Fruit fly (Drosophila melanogaster) whole organism, wandering third instar larva: ENCODE data around the gene CG6195.
A peak's percentile ranks its signal among the peaks of the same experiment; 100 is the strongest.

ENCODE experiments used
- Abd-B ChIP-seq: fragments of >200 bp; optimal IDR thresholded peaks from 2 replicates; lab custom pipeline; 2017; ENCODE audit warnings: missing biosample characterization, missing genetic modification characterization
- CG32264 ChIP-seq: fragments of 200-800 bp; sonication (Bioruptor generic); optimal IDR thresholded peaks from 2 replicates; lab custom pipeline; 2016; ENCODE audit warnings: missing biosample characterization, missing genetic modification characterization
- CG9705 ChIP-seq: fragments of 200-800 bp; sonication (Bioruptor generic); optimal IDR thresholded peaks from 2 replicates; lab custom pipeline; 2018; ENCODE audit warnings: missing biosample characterization, mild to moderate bottlenecking, missing genetic modification characterization
- CrebA ChIP-seq: fragments of 200-800 bp; sonication (Bioruptor generic); optimal IDR thresholded peaks from 2 replicates; lab custom pipeline; 2016; ENCODE audit warnings: missing biosample characterization, mild to moderate bottlenecking, missing genetic modification characterization, borderline replicate concordance
- Dfd ChIP-seq: fragments of >200 bp; optimal IDR thresholded peaks from 2 replicates; lab custom pipeline; 2017; ENCODE audit warnings: missing biosample characterization, missing genetic modification characterization
- Dif ChIP-seq: fragments of 200-275, 200-300 bp; sonication (Bioruptor generic); optimal IDR thresholded peaks from 2 replicates; lab custom pipeline; 2018; ENCODE audit warnings: missing biosample characterization, missing genetic modification characterization; ENCODE audit not compliant: partially characterized antibody
- GATAd ChIP-seq: sonication (Bioruptor generic); optimal IDR thresholded peaks from 2 replicates; lab custom pipeline; 2016; ENCODE audit warnings: missing biosample characterization, missing genetic modification characterization
- HLH106 ChIP-seq: fragments of 200-800 bp; optimal IDR thresholded peaks from 3 replicates; lab custom pipeline; 2019; ENCODE audit warnings: missing biosample characterization, mild to moderate bottlenecking, missing genetic modification characterization, moderate library complexity
- Hnf4 ChIP-seq: fragments of 200-800 bp; sonication (Bioruptor generic); optimal IDR thresholded peaks from 2 replicates; lab custom pipeline; 2016; ENCODE audit warnings: missing biosample characterization, mild to moderate bottlenecking, missing genetic modification characterization
- Hr78 ChIP-seq: fragments of >200 bp; optimal IDR thresholded peaks from 2 replicates; lab custom pipeline; 2017; ENCODE audit warnings: missing biosample characterization, missing genetic modification characterization
- Hr83 ChIP-seq: fragments of 200-300 bp; sonication (Bioruptor generic); optimal IDR thresholded peaks from 2 replicates; lab custom pipeline; 2016; ENCODE audit warnings: missing biosample characterization, mild to moderate bottlenecking, missing genetic modification characterization, moderate library complexity; ENCODE audit not compliant: poor library complexity, severe bottlenecking
- Jra ChIP-seq: sonication (Bioruptor generic); optimal IDR thresholded peaks from 2 replicates; lab custom pipeline; 2016; ENCODE audit warnings: missing biosample characterization, missing genetic modification characterization
- Mio ChIP-seq: sonication (Bioruptor generic); optimal IDR thresholded peaks from 2 replicates; lab custom pipeline; 2016; ENCODE audit warnings: missing biosample characterization, missing genetic modification characterization
- Myc ChIP-seq: fragments of >200 bp; optimal IDR thresholded peaks from 2 replicates; lab custom pipeline; 2017
- N ChIP-seq: fragments of >200 bp; optimal IDR thresholded peaks from 2 replicates; lab custom pipeline; 2018; ENCODE audit warnings: missing biosample characterization, missing external identifiers, missing genetic modification characterization
- OdsH ChIP-seq: fragments of 200-800 bp; sonication (Bioruptor generic); optimal IDR thresholded peaks from 2 replicates; lab custom pipeline; 2016; ENCODE audit warnings: missing biosample characterization, mild to moderate bottlenecking, missing genetic modification characterization
- Rel ChIP-seq, 2 experiments: fragments of 200-800 bp; sonication (Bioruptor generic) in 1 of 2; optimal IDR thresholded peaks; 2 replicates in 1 of 2; 3 replicates in 1 of 2; lab custom pipeline; 2016 to 2019; ENCODE audit warnings: mild to moderate bottlenecking in 2 of 2, missing biosample characterization in 2 of 2, missing genetic modification characterization in 2 of 2, moderate library complexity in 1 of 2
- Sp1 ChIP-seq: fragments of 200-800 bp; sonication (Bioruptor generic); optimal IDR thresholded peaks from 3 replicates; lab custom pipeline; 2019; ENCODE audit warnings: missing biosample characterization, mild to moderate bottlenecking, missing genetic modification characterization, moderate library complexity
- Vsx2 ChIP-seq: fragments of 200-300, 225-300 bp; sonication (Bioruptor generic); optimal IDR thresholded peaks from 2 replicates; lab custom pipeline; 2018; ENCODE audit warnings: missing biosample characterization, missing genetic modification characterization; ENCODE audit not compliant: partially characterized antibody
- br ChIP-seq: fragments of 200-800 bp; sonication (Bioruptor generic); optimal IDR thresholded peaks from 2 replicates; lab custom pipeline; 2016; ENCODE audit warnings: missing biosample characterization, missing genetic modification characterization
- brk ChIP-seq: fragments of 200-800 bp; sonication (Bioruptor generic); optimal IDR thresholded peaks from 2 replicates; lab custom pipeline; 2016; ENCODE audit warnings: missing biosample characterization, mild to moderate bottlenecking, missing genetic modification characterization
- dl ChIP-seq, 2 experiments: fragments of 175-275, 200-275 bp in 1 of 2; fragments of 200-275 bp in 1 of 2; sonication (Bioruptor generic); optimal IDR thresholded peaks; lab custom pipeline; 2018; ENCODE audit warnings: mild to moderate bottlenecking in 2 of 2, missing biosample characterization in 2 of 2, missing genetic modification characterization in 2 of 2, moderate library complexity in 2 of 2; ENCODE audit not compliant: partially characterized antibody in 2 of 2, insufficient read depth in 1 of 2
- dmrt93B ChIP-seq: fragments of 200-800 bp; sonication (Bioruptor generic); optimal IDR thresholded peaks from 2 replicates; lab custom pipeline; 2018; ENCODE audit warnings: missing biosample characterization, mild to moderate bottlenecking, missing genetic modification characterization
- dsf ChIP-seq: sonication (Bioruptor generic); optimal IDR thresholded peaks from 2 replicates; lab custom pipeline; 2016; ENCODE audit warnings: missing biosample characterization, missing genetic modification characterization, borderline replicate concordance
- ey ChIP-seq: fragments of 200-800 bp; sonication (Bioruptor generic); optimal IDR thresholded peaks from 2 replicates; lab custom pipeline; 2016; ENCODE audit warnings: missing biosample characterization, missing genetic modification characterization
- foxo ChIP-seq, 2 experiments: fragments of 200-800 bp; sonication (Bioruptor generic); optimal IDR thresholded peaks; 2 replicates in 1 of 2; 3 replicates in 1 of 2; lab custom pipeline; 2016 to 2017; ENCODE audit warnings: missing biosample characterization in 2 of 2, missing genetic modification characterization in 2 of 2
- fru ChIP-seq: fragments of 200-800 bp; sonication (Bioruptor generic); optimal IDR thresholded peaks from 3 replicates; lab custom pipeline; 2016; ENCODE audit warnings: missing biosample characterization, mild to moderate bottlenecking, missing genetic modification characterization
- h ChIP-seq: fragments of 200-800 bp; sonication (Bioruptor generic); optimal IDR thresholded peaks from 3 replicates; lab custom pipeline; 2016; ENCODE audit warnings: missing biosample characterization, mild to moderate bottlenecking, missing genetic modification characterization
- jim ChIP-seq: fragments of 175-275, 200-325 bp; sonication (Bioruptor generic); optimal IDR thresholded peaks from 2 replicates; lab custom pipeline; 2016; ENCODE audit warnings: missing biosample characterization, mild to moderate bottlenecking, missing genetic modification characterization
- lola ChIP-seq: fragments of >200 bp; optimal IDR thresholded peaks from 2 replicates; lab custom pipeline; 2017; ENCODE audit warnings: missing biosample characterization, missing genetic modification characterization
- pan ChIP-seq: fragments of >200 bp; optimal IDR thresholded peaks from 2 replicates; lab custom pipeline; 2017
- psq ChIP-seq: fragments of 200-800 bp; sonication (Bioruptor generic); optimal IDR thresholded peaks from 3 replicates; lab custom pipeline; 2017; ENCODE audit warnings: missing biosample characterization, mild to moderate bottlenecking, missing genetic modification characterization, moderate library complexity
- rgr ChIP-seq: fragments of 200-800 bp; sonication (Bioruptor generic); optimal IDR thresholded peaks from 3 replicates; lab custom pipeline; 2016; ENCODE audit warnings: missing biosample characterization, mild to moderate bottlenecking, missing genetic modification characterization
- sage ChIP-seq: fragments of 200-800 bp; sonication (Bioruptor generic); optimal IDR thresholded peaks from 2 replicates; lab custom pipeline; 2016; ENCODE audit warnings: missing biosample characterization, mild to moderate bottlenecking, missing genetic modification characterization
- sv ChIP-seq: fragments of 200-800 bp; sonication (Bioruptor generic); optimal IDR thresholded peaks from 3 replicates; lab custom pipeline; 2016; ENCODE audit warnings: missing biosample characterization, missing genetic modification characterization
- tai ChIP-seq: sonication (Bioruptor generic); optimal IDR thresholded peaks from 2 replicates; lab custom pipeline; 2016; ENCODE audit warnings: missing biosample characterization, missing genetic modification characterization
- usp ChIP-seq: fragments of >200 bp; optimal IDR thresholded peaks from 2 replicates; lab custom pipeline; 2017; ENCODE audit warnings: missing biosample characterization, missing genetic modification characterization
- woc ChIP-seq: sonication (Bioruptor generic); optimal IDR thresholded peaks from 2 replicates; lab custom pipeline; 2016; ENCODE audit warnings: missing biosample characterization, mild to moderate bottlenecking, missing genetic modification characterization

CG6195 gene

DNA sequence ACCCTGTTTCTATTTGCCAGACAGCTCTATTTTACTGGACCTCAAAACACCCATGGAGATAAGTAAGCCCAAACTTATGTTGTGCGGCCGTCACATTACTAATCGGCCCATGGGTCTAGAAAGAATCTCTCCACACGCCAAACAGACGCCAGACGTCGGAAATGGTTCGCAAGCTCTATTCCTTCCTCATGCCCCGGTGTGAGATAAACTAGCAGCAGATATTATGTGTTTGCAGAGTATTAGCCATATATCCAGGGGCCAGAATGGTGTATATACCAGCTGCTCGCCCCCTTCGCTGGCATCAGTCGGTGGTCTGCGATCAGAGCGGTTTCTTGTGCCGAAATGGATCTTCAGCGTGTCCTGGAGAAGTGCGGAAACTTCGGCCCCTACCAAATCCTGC, 38.3 kb downstream of the CG6195 start, which contains the start of gene CG17752:
TSS of gene CG17752 (plus strand) at position 301 of the 400 bp plus-strand sequence.
- TF ChIP-seq Hnf4 (GFP tag; lab: Kevin White, UChicago) (no peak), CG32264 (GFP tag; lab: Kevin White, UChicago) (no peak), ey (GFP tag; lab: Kevin White, UChicago) (no peak), usp (no peak), Vsx2 (GFP tag; lab: Kevin White, UChicago) (no peak), pan (lab: Kevin White, UChicago) (no peak), OdsH (GFP tag; lab: Kevin White, UChicago) (no peak), dmrt93B (no peak), Hr78 (GFP tag; lab: Kevin White, UChicago) (no peak), jim (no peak), N (no peak), fru (GFP tag; lab: Kevin White, UChicago) (no peak), Sp1 (no peak)

DNA sequence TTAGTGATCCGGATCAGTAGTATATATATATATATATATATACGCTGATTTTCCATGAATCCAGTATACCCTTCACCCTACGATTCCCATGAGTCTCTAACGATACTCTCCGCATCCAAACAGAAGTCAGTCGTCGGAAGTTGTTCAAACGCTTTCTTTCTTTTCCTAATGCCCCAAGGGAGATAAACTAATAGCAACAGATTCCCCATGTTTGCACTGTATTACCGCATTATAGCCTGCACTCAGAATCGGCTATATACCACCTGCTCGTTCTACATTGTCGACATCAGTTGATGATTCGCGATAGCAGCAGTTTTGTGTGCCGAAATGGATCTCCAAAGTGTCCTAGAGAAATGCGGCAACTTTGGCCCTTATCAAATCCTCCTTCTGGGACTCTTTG, 41.3 kb downstream of the CG6195 start, which contains the start of gene CG17751:
TSS of gene CG17751 (plus strand) at position 301 of the 400 bp plus-strand sequence.
- TF ChIP-seq tai (GFP tag; lab: Kevin White, UChicago) (no peak), Myc (lab: Kevin White, UChicago) (no peak), dmrt93B (no peak), h (GFP tag; lab: Kevin White, UChicago) (no peak), foxo (GFP tag; optimal IDR thresholded peaks at IDR 0.05; lab: Kevin White, UChicago) (no peak), rgr (no peak), Hnf4 (GFP tag; lab: Kevin White, UChicago) (no peak), pan (lab: Kevin White, UChicago) (no peak), CG32264 (GFP tag; lab: Kevin White, UChicago) (no peak), psq (GFP tag; lab: Kevin White, UChicago) (no peak), HLH106 (no peak), Jra (no peak), OdsH (GFP tag; lab: Kevin White, UChicago) (no peak), Hr78 (GFP tag; lab: Kevin White, UChicago) (no peak), Rel (GFP tag; optimal IDR thresholded peaks at IDR 0.05; lab: Kevin White, UChicago) (no peak), Rel (tag; optimal IDR thresholded peaks at IDR 0.05; lab: Kevin White, UChicago) (no peak)

DNA sequence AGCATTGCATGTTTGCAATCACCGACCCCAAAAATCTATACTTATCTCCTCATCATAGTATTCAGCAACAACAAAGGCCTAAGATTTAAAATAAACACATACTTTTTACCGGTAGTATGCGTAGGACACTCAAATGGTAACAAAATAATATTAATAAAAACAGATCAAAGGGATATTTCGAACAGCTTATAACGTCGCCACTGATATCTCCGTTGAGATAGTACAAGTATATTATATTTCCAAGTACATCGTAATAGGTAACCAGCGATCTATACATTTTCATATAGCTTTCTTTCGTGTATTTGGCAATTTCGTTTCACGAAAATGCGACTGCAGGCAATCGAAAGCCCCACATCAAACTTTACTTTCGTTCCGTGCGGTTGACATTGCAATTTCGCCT, 45.2 kb downstream of the CG6195 start, which contains the start of gene CG7342:
TSS of gene CG7342 (plus strand) at position 380 of the 400 bp plus-strand sequence.
- TF ChIP-seq Abd-B (GFP tag; lab: Kevin White, UChicago): no peak
- no peak for TF ChIP-seq Sp1
- TF ChIP-seq br (GFP tag; lab: Kevin White, UChicago): peak; percentile 81
- peak; percentile 57 for TF ChIP-seq psq (GFP tag; lab: Kevin White, UChicago)
- peak; percentile 3 for TF ChIP-seq CrebA
- TF ChIP-seq Rel (GFP tag; optimal IDR thresholded peaks at IDR 0.05; lab: Kevin White, UChicago): no peak
- no peak for TF ChIP-seq Rel (tag; optimal IDR thresholded peaks at IDR 0.05; lab: Kevin White, UChicago)
- TF ChIP-seq woc (GFP tag; lab: Kevin White, UChicago): peak; percentile 34
- TF ChIP-seq N: no peak
- TF ChIP-seq Mio (GFP tag; lab: Kevin White, UChicago): peak; percentile 9
- TF ChIP-seq Dfd (GFP tag; lab: Kevin White, UChicago): no peak
- peak; percentile 72 for TF ChIP-seq OdsH (GFP tag; lab: Kevin White, UChicago)
- peak; percentile 47 for TF ChIP-seq tai (GFP tag; lab: Kevin White, UChicago)
- TF ChIP-seq sage (GFP tag; lab: Kevin White, UChicago): no peak
- peak; percentile 69 for TF ChIP-seq Hnf4 (GFP tag; lab: Kevin White, UChicago)
- no peak for TF ChIP-seq dl (GFP tag; optimal IDR thresholded peaks at IDR 0.05; lab: Kevin White, UChicago; ENCODE audit: insufficient read depth in 1 of 2, partially characterized antibody in 2 of 2)
- no peak for TF ChIP-seq dsf (GFP tag; lab: Kevin White, UChicago)
- TF ChIP-seq Myc (lab: Kevin White, UChicago): no peak
- TF ChIP-seq GATAd (GFP tag; lab: Kevin White, UChicago): no peak
- TF ChIP-seq HLH106: peak; percentile 80
- TF ChIP-seq sv: no peak
- TF ChIP-seq lola (GFP tag; lab: Kevin White, UChicago): no peak
- peak; percentile 80 for TF ChIP-seq h (GFP tag; lab: Kevin White, UChicago)
- TF ChIP-seq pan (lab: Kevin White, UChicago): no peak
- TF ChIP-seq jim: no peak
- TF ChIP-seq Hr83 (GFP tag; lab: Kevin White, UChicago): no peak
- TF ChIP-seq brk (GFP tag; lab: Kevin White, UChicago): peak; percentile 70
- TF ChIP-seq rgr: peak; percentile 79
- no peak for TF ChIP-seq Jra
- no peak for TF ChIP-seq Vsx2 (GFP tag; lab: Kevin White, UChicago)
- peak; percentile 1 for TF ChIP-seq CG9705
- peak; percentile 6 to 75 for TF ChIP-seq foxo (GFP tag; optimal IDR thresholded peaks at IDR 0.05; lab: Kevin White, UChicago)
- peak; percentile 71 for TF ChIP-seq fru (GFP tag; lab: Kevin White, UChicago)
- peak; percentile 75 for TF ChIP-seq ey (GFP tag; lab: Kevin White, UChicago)
- TF ChIP-seq dmrt93B: peak; percentile 36
- TF ChIP-seq usp: no peak
- no peak for TF ChIP-seq Dif
- TF ChIP-seq CG32264 (GFP tag; lab: Kevin White, UChicago): peak; percentile 37
- no peak for TF ChIP-seq Hr78 (GFP tag; lab: Kevin White, UChicago)
